Fruit fly (Drosophila melanogaster) whole organism, embryonic: ENCODE data around the gene Kmn1.
A peak's percentile ranks its signal among the peaks of the same experiment; 100 is the strongest.

ENCODE experiments used
- Bdp1 ChIP-seq: fragments of 200-800 bp; sonication (Bioruptor generic); optimal IDR thresholded peaks from 3 replicates; lab custom pipeline; 2016; ENCODE audit warnings: missing biosample characterization, missing genetic modification characterization
- BtbVII ChIP-seq: fragments of 200-800 bp; sonication (Bioruptor generic); optimal IDR thresholded peaks from 3 replicates; lab custom pipeline; 2017; ENCODE audit warnings: missing biosample characterization, mild to moderate bottlenecking, missing genetic modification characterization
- CG10366 ChIP-seq: fragments of 200-800 bp; sonication (Bioruptor generic); IDR thresholded peaks from 2 replicates; pipeline ENCODE4 v1.3.6; 2022; ENCODE audit warnings: missing biosample characterization, missing genetic modification characterization
- CG11695 ChIP-seq: fragments of 200-800 bp; sonication (Bioruptor generic); IDR thresholded peaks from 3 replicates; pipeline ENCODE4 v1.3.6; 2022; ENCODE audit warnings: missing biosample characterization, missing genetic modification characterization
- CG11696 ChIP-seq: fragments of 200-800 bp; sonication (Bioruptor generic); IDR thresholded peaks from 2 replicates; pipeline ENCODE4 v1.3.6; 2022; ENCODE audit warnings: missing biosample characterization, missing genetic modification characterization
- CG12236 ChIP-seq: fragments of 200-800 bp; sonication (Bioruptor generic); optimal IDR thresholded peaks from 2 replicates; lab custom pipeline; 2016; ENCODE audit warnings: missing biosample characterization, missing genetic modification characterization
- CG14710 ChIP-seq: fragments of 200-800 bp; sonication (Bioruptor generic); optimal IDR thresholded peaks from 3 replicates; lab custom pipeline; 2019; ENCODE audit warnings: missing biosample characterization, mild to moderate bottlenecking, missing genetic modification characterization, moderate library complexity
- CG15269 ChIP-seq: fragments of 200-800 bp; sonication (Bioruptor generic); optimal IDR thresholded peaks from 2 replicates; lab custom pipeline; 2018; ENCODE audit warnings: missing biosample characterization, mild to moderate bottlenecking, missing genetic modification characterization, moderate library complexity
- CG1603 ChIP-seq: fragments of 200-800 bp; sonication (Bioruptor generic); optimal IDR thresholded peaks from 2 replicates; lab custom pipeline; 2019; ENCODE audit warnings: missing biosample characterization, mild to moderate bottlenecking, missing genetic modification characterization, moderate library complexity
- CG17568 ChIP-seq: fragments of 200-800 bp; sonication (Bioruptor generic); optimal IDR thresholded peaks from 2 replicates; lab custom pipeline; 2018; ENCODE audit warnings: missing biosample characterization, mild to moderate bottlenecking, missing genetic modification characterization, moderate library complexity
- CG17802 ChIP-seq: fragments of 200-800 bp; sonication (Bioruptor generic); optimal IDR thresholded peaks from 2 replicates; lab custom pipeline; 2018; ENCODE audit warnings: missing biosample characterization, mild to moderate bottlenecking, missing genetic modification characterization, moderate library complexity
- CG17912 ChIP-seq: fragments of 200-800 bp; sonication (Bioruptor generic); optimal IDR thresholded peaks from 2 replicates; lab custom pipeline; 2018; ENCODE audit warnings: missing biosample characterization, mild to moderate bottlenecking, missing genetic modification characterization
- CG1832 ChIP-seq: fragments of 200-800 bp; sonication (Bioruptor generic); optimal IDR thresholded peaks from 2 replicates; lab custom pipeline; 2017; ENCODE audit warnings: missing biosample characterization, mild to moderate bottlenecking, missing genetic modification characterization, inconsistent platforms
- CG2202 ChIP-seq: fragments of 200-800 bp; sonication (Bioruptor generic); optimal IDR thresholded peaks from 2 replicates; lab custom pipeline; 2018; ENCODE audit warnings: missing biosample characterization, mild to moderate bottlenecking, missing genetic modification characterization
- CG3163 ChIP-seq: fragments of 200-800 bp; sonication (Bioruptor generic); optimal IDR thresholded peaks from 3 replicates; lab custom pipeline; 2016; ENCODE audit warnings: missing biosample characterization, missing genetic modification characterization
- CG34376 ChIP-seq: fragments of 200-800 bp; sonication (Bioruptor generic); optimal IDR thresholded peaks from 2 replicates; lab custom pipeline; 2018; ENCODE audit warnings: missing biosample characterization, mild to moderate bottlenecking, missing genetic modification characterization
- CG34422 ChIP-seq: fragments of 200-800 bp; sonication (Bioruptor generic); IDR thresholded peaks from 3 replicates; pipeline ENCODE4 v1.3.6; 2022; ENCODE audit warnings: missing biosample characterization, missing genetic modification characterization
- CG4404 ChIP-seq: fragments of 200-800 bp; sonication (Bioruptor generic); IDR thresholded peaks from 2 replicates; pipeline ENCODE4 v1.3.6; 2022; ENCODE audit warnings: missing biosample characterization, missing genetic modification characterization
- CG6175 ChIP-seq: fragments of 200-800 bp; sonication (Bioruptor generic); IDR thresholded peaks from 3 replicates; pipeline ENCODE4 v1.3.6; 2022; ENCODE audit warnings: missing biosample characterization, missing genetic modification characterization
- CG6791 ChIP-seq: fragments of 200-800 bp; sonication (Bioruptor generic); IDR thresholded peaks from 3 replicates; pipeline ENCODE4 v1.3.6; 2022; ENCODE audit warnings: missing biosample characterization, missing genetic modification characterization; ENCODE audit not compliant: partially characterized antibody
- CG7839 ChIP-seq: fragments of 200-800 bp; sonication (Bioruptor generic); optimal IDR thresholded peaks from 3 replicates; lab custom pipeline; 2018; ENCODE audit warnings: missing biosample characterization, mild to moderate bottlenecking, missing genetic modification characterization, moderate library complexity
- CG8281 ChIP-seq: fragments of 200-800 bp; sonication (Bioruptor generic); optimal IDR thresholded peaks from 2 replicates; lab custom pipeline; 2018; ENCODE audit warnings: missing biosample characterization, mild to moderate bottlenecking, missing genetic modification characterization, moderate library complexity
- Dfd ChIP-seq, 2 experiments: fragments of >200 bp; optimal IDR thresholded peaks; 2 replicates each; lab custom pipeline; 2017; ENCODE audit warnings: missing biosample characterization in 2 of 2, missing genetic modification characterization in 2 of 2
- Dip2 ChIP-seq: fragments of 200-800 bp; sonication (Bioruptor generic); IDR thresholded peaks from 2 replicates; pipeline ENCODE4 v1.3.6; 2022; ENCODE audit warnings: missing biosample characterization, missing genetic modification characterization
- HmgZ ChIP-seq: fragments of 200-800 bp; sonication (Bioruptor generic); optimal IDR thresholded peaks from 2 replicates; lab custom pipeline; 2018; ENCODE audit warnings: missing biosample characterization, mild to moderate bottlenecking, missing genetic modification characterization
- Med ChIP-seq: fragments of 200-800 bp; sonication (Bioruptor generic); peaks from one replicate; lab custom pipeline; 2016; ENCODE audit warnings: missing biosample characterization, missing genetic modification characterization, mild to moderate bottlenecking, inconsistent platforms, moderate library complexity
- Mrtf ChIP-seq: fragments of 200-800 bp; sonication (Bioruptor generic); IDR thresholded peaks from 3 replicates; pipeline ENCODE4 v1.3.6; 2022; ENCODE audit warnings: missing biosample characterization, missing genetic modification characterization
- NC2β ChIP-seq: fragments of 200-800 bp; sonication (Bioruptor generic); optimal IDR thresholded peaks from 2 replicates; lab custom pipeline; 2016; ENCODE audit warnings: missing biosample characterization, missing genetic modification characterization
- Neu2 ChIP-seq: fragments of 200-800 bp; sonication (Bioruptor generic); optimal IDR thresholded peaks from 3 replicates; lab custom pipeline; 2016; ENCODE audit warnings: missing biosample characterization, missing genetic modification characterization, borderline replicate concordance
- ab ChIP-seq: fragments of 200-800 bp; sonication (Bioruptor generic); optimal IDR thresholded peaks from 2 replicates; lab custom pipeline; 2016; ENCODE audit warnings: missing biosample characterization, missing genetic modification characterization
- bsh ChIP-seq, 2 experiments: fragments of 200-800 bp; sonication (Bioruptor generic); optimal IDR thresholded peaks; 2 replicates each; lab custom pipeline; 2017 to 2018; ENCODE audit warnings: mild to moderate bottlenecking in 2 of 2, missing biosample characterization in 2 of 2, missing genetic modification characterization in 2 of 2, moderate library complexity in 1 of 2
- cg ChIP-seq: fragments of 200-800 bp; sonication (Bioruptor generic); optimal IDR thresholded peaks from 3 replicates; lab custom pipeline; 2019; ENCODE audit warnings: missing biosample characterization, mild to moderate bottlenecking, missing genetic modification characterization, moderate library complexity
- crc ChIP-seq: fragments of 200-800 bp; sonication (Bioruptor generic); optimal IDR thresholded peaks from 2 replicates; lab custom pipeline; 2016; ENCODE audit warnings: missing biosample characterization, missing genetic modification characterization
- da ChIP-seq: fragments of 200-800 bp; sonication (Bioruptor generic); optimal IDR thresholded peaks from 2 replicates; lab custom pipeline; 2016; ENCODE audit warnings: missing biosample characterization, missing genetic modification characterization
- dmrt11E ChIP-seq: fragments of 200-800 bp; sonication (Bioruptor generic); optimal IDR thresholded peaks from 3 replicates; lab custom pipeline; 2018; ENCODE audit warnings: missing biosample characterization, mild to moderate bottlenecking, missing genetic modification characterization, moderate library complexity
- fd102C ChIP-seq: fragments of 200-800 bp; sonication (Bioruptor generic); optimal IDR thresholded peaks from 2 replicates; lab custom pipeline; 2018; ENCODE audit warnings: missing biosample characterization, mild to moderate bottlenecking, missing genetic modification characterization, moderate library complexity
- knrl ChIP-seq: fragments of 200-800 bp; sonication (Bioruptor generic); IDR thresholded peaks from 3 replicates; pipeline ENCODE4 v1.3.6; 2022; ENCODE audit warnings: missing biosample characterization, missing genetic modification characterization; ENCODE audit not compliant: partially characterized antibody
- oc ChIP-seq: fragments of 200-800 bp; sonication (Bioruptor generic); optimal IDR thresholded peaks from 2 replicates; lab custom pipeline; 2018; ENCODE audit warnings: missing biosample characterization, mild to moderate bottlenecking, missing genetic modification characterization, moderate library complexity
- pho ChIP-seq: fragments of 200-800 bp; sonication (Bioruptor generic); optimal IDR thresholded peaks from 2 replicates; lab custom pipeline; 2016; ENCODE audit warnings: missing biosample characterization, missing genetic modification characterization
- run ChIP-seq: fragments of 200-800 bp; sonication (Bioruptor generic); optimal IDR thresholded peaks from 3 replicates; lab custom pipeline; 2018; ENCODE audit warnings: missing biosample characterization, mild to moderate bottlenecking, missing genetic modification characterization
- sens-2 ChIP-seq: fragments of 200-800 bp; sonication (Bioruptor generic); IDR thresholded peaks from 2 replicates; pipeline ENCODE4 v1.3.6; 2022; ENCODE audit warnings: missing biosample characterization, missing genetic modification characterization
- sob ChIP-seq: fragments of 200-800 bp; sonication (Bioruptor generic); IDR thresholded peaks from 2 replicates; pipeline ENCODE4 v1.3.6; 2022; ENCODE audit warnings: missing biosample characterization, missing genetic modification characterization
- tin ChIP-seq: fragments of 200-800 bp; sonication (Bioruptor generic); optimal IDR thresholded peaks from 3 replicates; lab custom pipeline; 2016; ENCODE audit warnings: missing biosample characterization, missing genetic modification characterization
- toy ChIP-seq: fragments of 200-800 bp; sonication (Bioruptor generic); IDR thresholded peaks from 2 replicates; pipeline ENCODE4 v1.3.6; 2022; ENCODE audit warnings: missing biosample characterization, missing genetic modification characterization

Gene Kmn1

dm6 chrX:11527088-11527635 lies 45.1 kb downstream of the Kmn1 start (continued):
- TF ChIP-seq CG8281 (tag; lab: Kevin White, UChicago), result peak; percentile 99
- TF ChIP-seq CG11696 (GFP tag; lab: Robert Waterston, UW), result peak; percentile 94
- TF ChIP-seq CG11695 (GFP tag; lab: Robert Waterston, UW), result 0 out of 3 replicates have a peak, but pooled peaks have one; percentile 17
- peak; percentile 27 for TF ChIP-seq cg (GFP tag; lab: Kevin White, UChicago)
- no peak for TF ChIP-seq CG1832
- peak in 1 of 2 experiments; percentile 3 for TF ChIP-seq bsh (GFP tag; optimal IDR thresholded peaks at IDR 0.05; lab: Kevin White, UChicago)
- TF ChIP-seq CG1603 (tag; lab: Kevin White, UChicago), result peak; percentile 6
- TF ChIP-seq, all 482 proteins: peak for 17

DNA sequence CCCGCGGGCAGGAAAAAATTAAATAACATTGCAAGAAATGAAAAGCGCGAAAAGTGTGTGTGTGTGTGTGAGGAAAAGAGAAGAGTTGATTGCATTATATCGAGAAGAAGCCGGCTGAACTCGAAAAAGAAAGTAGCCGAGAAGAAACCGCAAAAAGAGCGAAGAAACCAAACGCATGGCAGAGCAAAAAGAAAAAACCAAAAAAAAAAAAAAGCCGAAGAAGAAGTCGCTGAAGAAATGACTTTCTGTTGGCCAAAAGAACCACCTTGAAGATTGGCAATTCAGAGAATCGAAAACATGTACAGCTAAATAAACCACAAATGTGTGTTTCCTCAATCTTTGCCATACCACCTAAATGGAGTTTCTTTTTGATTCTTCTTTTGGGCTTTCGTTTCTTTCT lies 48.3 kb downstream of the Kmn1 start:
- TF ChIP-seq CG12236 (GFP tag; lab: Kevin White, UChicago), result no peak
- no peak for TF ChIP-seq cg (GFP tag; lab: Kevin White, UChicago)
- no peak for TF ChIP-seq knrl (GFP tag; lab: Robert Waterston, UW)
- no peak for TF ChIP-seq CG15269 (tag; lab: Kevin White, UChicago)
- no peak for TF ChIP-seq Bdp1 (GFP tag; lab: Kevin White, UChicago)
- no peak for TF ChIP-seq CG14710
- no peak for TF ChIP-seq CG1603 (tag; lab: Kevin White, UChicago)
- TF ChIP-seq HmgZ, result no peak
- no peak for TF ChIP-seq Dfd (GFP tag; optimal IDR thresholded peaks at IDR 0.05; lab: Kevin White, UChicago)
- TF ChIP-seq toy (GFP tag; lab: Robert Waterston, UW), result no peak
- no peak for TF ChIP-seq CG17568
- no peak for TF ChIP-seq pho (GFP tag; lab: Kevin White, UChicago)

dm6 chrX:11521561-11522546 lies 50.4 kb downstream of the Kmn1 start:
- TF ChIP-seq CG7839 (tag; lab: Kevin White, UChicago) (peak; percentile 68), CG2202 (tag; lab: Kevin White, UChicago) (no peak), BtbVII (GFP tag; lab: Kevin White, UChicago) (peak; percentile 24), fd102C (no peak), CG6791 (no peak), tin (GFP tag; lab: Kevin White, UChicago) (peak; percentile 8), knrl (GFP tag; lab: Robert Waterston, UW) (no peak), CG6175 (no peak), da (no peak), run (tag; lab: Kevin White, UChicago) (peak; percentile 44), Med (GFP tag; lab: Kevin White, UChicago) (peak; percentile 30), CG3163 (no peak), CG17912 (GFP tag; lab: Kevin White, UChicago) (no peak), sens-2 (no peak), ab (no peak), CG34376 (no peak), Dip2 (GFP tag; lab: Robert Waterston, UW) (no peak), sob (GFP tag; lab: Robert Waterston, UW) (peak; percentile 40; the same call in 1 of the 2 replicates), oc (tag; lab: Kevin White, UChicago) (peak; percentile 72), CG10366 (GFP tag; lab: Robert Waterston, UW) (peak; percentile 66), crc (peak; percentile 11), dmrt11E (tag; lab: Kevin White, UChicago) (peak; percentile 28), CG34422 (GFP tag; lab: Robert Waterston, UW) (peak; percentile 68; the same call in 1 of the 3 replicates), Mrtf (GFP tag; lab: Robert Waterston, UW) (0 out of 3 replicates have a peak, but pooled peaks have one; percentile 42), CG4404 (no peak), CG17802 (tag; lab: Kevin White, UChicago) (no peak), NC2β (GFP tag; lab: Kevin White, UChicago) (no peak), Neu2 (no peak)
